Fruit fly (Drosophila melanogaster) whole organism, embryonic: ENCODE data around the gene shi.
A peak's percentile ranks its signal among the peaks of the same experiment; 100 is the strongest.

Source experiments
- Asciz ChIP-seq: fragments of 200-800 bp; sonication (Bioruptor generic); optimal IDR thresholded peaks from 2 replicates; lab custom pipeline; 2017; ENCODE audit warnings: missing biosample characterization, mild to moderate bottlenecking, missing genetic modification characterization, missing genetic modification reagents
- CG10543 ChIP-seq: fragments of 200-800 bp; sonication (Bioruptor generic); optimal IDR thresholded peaks from 3 replicates; lab custom pipeline; 2017; ENCODE audit warnings: missing biosample characterization, mild to moderate bottlenecking, missing genetic modification characterization, moderate library complexity
- CG11093 ChIP-seq: fragments of 200-800 bp; sonication (Bioruptor generic); IDR thresholded peaks from 3 replicates; pipeline ENCODE4 v1.3.6; 2022; ENCODE audit warnings: missing biosample characterization, missing genetic modification characterization
- CG11696 ChIP-seq: fragments of 200-800 bp; sonication (Bioruptor generic); IDR thresholded peaks from 2 replicates; pipeline ENCODE4 v1.3.6; 2022; ENCODE audit warnings: missing biosample characterization, missing genetic modification characterization
- CG12391 ChIP-seq: fragments of 200-800 bp; sonication (Bioruptor generic); optimal IDR thresholded peaks from 3 replicates; lab custom pipeline; 2018; ENCODE audit warnings: missing biosample characterization, mild to moderate bottlenecking, missing genetic modification characterization, moderate library complexity
- CG15479 ChIP-seq: fragments of 200-800 bp; sonication (Bioruptor generic); optimal IDR thresholded peaks from 3 replicates; lab custom pipeline; 2019; ENCODE audit warnings: missing biosample characterization, mild to moderate bottlenecking, missing genetic modification characterization, moderate library complexity
- CG15514 ChIP-seq: fragments of 200-800 bp; sonication (Bioruptor generic); optimal IDR thresholded peaks from 3 replicates; lab custom pipeline; 2017; ENCODE audit warnings: missing biosample characterization, missing genetic modification characterization, mild to moderate bottlenecking, moderate library complexity, missing genetic modification reagents
- CG1603 ChIP-seq: fragments of 200-800 bp; sonication (Bioruptor generic); optimal IDR thresholded peaks from 2 replicates; lab custom pipeline; 2019; ENCODE audit warnings: missing biosample characterization, mild to moderate bottlenecking, missing genetic modification characterization, moderate library complexity
- CG1647 ChIP-seq: fragments of 200-800 bp; sonication (Bioruptor generic); optimal IDR thresholded peaks from 3 replicates; lab custom pipeline; 2016; ENCODE audit warnings: missing biosample characterization, missing genetic modification characterization
- CG16813 ChIP-seq: fragments of 200-800 bp; sonication (Bioruptor generic); IDR thresholded peaks from 3 replicates; pipeline ENCODE4 v1.3.6; 2022; ENCODE audit warnings: missing biosample characterization, missing genetic modification characterization; ENCODE audit not compliant: partially characterized antibody
- CG2116 ChIP-seq: fragments of 200-800 bp; sonication (Bioruptor generic); optimal IDR thresholded peaks from 3 replicates; lab custom pipeline; 2018; ENCODE audit warnings: missing biosample characterization, mild to moderate bottlenecking, missing genetic modification characterization
- CG30403 ChIP-seq: fragments of 200-800 bp; sonication (Bioruptor generic); optimal IDR thresholded peaks from 3 replicates; lab custom pipeline; 2016; ENCODE audit warnings: missing biosample characterization, missing genetic modification characterization
- CG32767 ChIP-seq: fragments of 200-800 bp; sonication (Bioruptor generic); IDR thresholded peaks from 2 replicates; pipeline ENCODE4 v1.3.6; 2022; ENCODE audit warnings: missing biosample characterization, missing genetic modification characterization
- CG4707 ChIP-seq: fragments of 200-800 bp; sonication (Bioruptor generic); optimal IDR thresholded peaks from 2 replicates; lab custom pipeline; 2018; ENCODE audit warnings: missing biosample characterization, mild to moderate bottlenecking, missing genetic modification characterization, moderate library complexity
- CG8924 ChIP-seq: fragments of 200-800 bp; optimal IDR thresholded peaks from 3 replicates; lab custom pipeline; 2019; ENCODE audit warnings: missing biosample characterization, mild to moderate bottlenecking, missing genetic modification characterization, moderate library complexity
- CG9727 ChIP-seq: fragments of 200-800 bp; sonication (Bioruptor generic); optimal IDR thresholded peaks from 3 replicates; lab custom pipeline; 2017; ENCODE audit warnings: missing biosample characterization, mild to moderate bottlenecking, missing genetic modification characterization
- Myb ChIP-seq: fragments of 200-800 bp; sonication (Bioruptor generic); optimal IDR thresholded peaks from 2 replicates; lab custom pipeline; 2016; ENCODE audit warnings: missing biosample characterization, missing genetic modification characterization
- Scr ChIP-seq: fragments of 200-800 bp; sonication (Bioruptor generic); IDR thresholded peaks from 2 replicates; pipeline ENCODE4 v1.3.6; 2022; ENCODE audit warnings: missing biosample characterization, missing genetic modification characterization; ENCODE audit not compliant: partially characterized antibody
- Stat92E ChIP-seq, 3 experiments: fragments of >200 bp in 2 of 3; fragments of 200-800 bp in 1 of 3; sonication (Bioruptor generic) in 1 of 3; optimal IDR thresholded peaks; 2 replicates each; lab custom pipeline; 2017 to 2019; ENCODE audit warnings: missing biosample characterization in 3 of 3, missing genetic modification characterization in 3 of 3, mild to moderate bottlenecking in 1 of 3, moderate library complexity in 1 of 3
- Vsx1 ChIP-seq: fragments of 200-800 bp; sonication (Bioruptor generic); optimal IDR thresholded peaks from 2 replicates; lab custom pipeline; 2017; ENCODE audit warnings: missing biosample characterization, mild to moderate bottlenecking, missing genetic modification characterization, missing genetic modification reagents
- Xrp1 ChIP-seq: fragments of 200-800 bp; sonication (Bioruptor generic); IDR thresholded peaks from 2 replicates; pipeline ENCODE4 v1.3.6; 2022; ENCODE audit warnings: missing biosample characterization, missing genetic modification characterization
- YL-1 ChIP-seq: fragments of 200-800 bp; sonication (Bioruptor generic); optimal IDR thresholded peaks from 3 replicates; lab custom pipeline; 2017; ENCODE audit warnings: missing biosample characterization, mild to moderate bottlenecking, missing genetic modification characterization
- chinmo ChIP-seq: fragments of 200-800 bp; sonication (Bioruptor generic); IDR thresholded peaks from 4 replicates; pipeline ENCODE4 v1.3.6; 2022; ENCODE audit warnings: missing biosample characterization, missing genetic modification characterization; ENCODE audit not compliant: partially characterized antibody
- crp ChIP-seq, 2 experiments: fragments of 200-800 bp; sonication (Bioruptor generic); optimal IDR thresholded peaks; 2 replicates in 1 of 2; 3 replicates in 1 of 2; lab custom pipeline; 2017; ENCODE audit warnings: missing biosample characterization in 2 of 2, missing genetic modification characterization in 2 of 2, mild to moderate bottlenecking in 1 of 2, moderate library complexity in 1 of 2
- grau ChIP-seq: fragments of 200-800 bp; optimal IDR thresholded peaks from 3 replicates; lab custom pipeline; 2019; ENCODE audit warnings: missing biosample characterization, mild to moderate bottlenecking, missing genetic modification characterization, moderate library complexity
- h ChIP-seq: fragments of >200 bp; optimal IDR thresholded peaks from 2 replicates; lab custom pipeline; 2017
- jigr1 ChIP-seq: fragments of 200-800 bp; sonication (Bioruptor generic); IDR thresholded peaks from 3 replicates; pipeline ENCODE4 v1.3.6; 2022; ENCODE audit warnings: missing biosample characterization, missing genetic modification characterization
- lbe ChIP-seq: fragments of 200-800 bp; sonication (Bioruptor generic); optimal IDR thresholded peaks from 2 replicates; lab custom pipeline; 2016; ENCODE audit warnings: missing biosample characterization, mild to moderate bottlenecking, missing genetic modification characterization
- lilli ChIP-seq: fragments of 200-800 bp; sonication (Bioruptor generic); optimal IDR thresholded peaks from 3 replicates; lab custom pipeline; 2016; ENCODE audit warnings: missing biosample characterization, missing genetic modification characterization
- nom ChIP-seq: fragments of 200-800 bp; sonication (Bioruptor generic); optimal IDR thresholded peaks from 2 replicates; lab custom pipeline; 2017; ENCODE audit warnings: missing biosample characterization, missing genetic modification characterization, mild to moderate bottlenecking, moderate library complexity, missing genetic modification reagents
- org-1 ChIP-seq: fragments of 200-800 bp; sonication (Bioruptor generic); optimal IDR thresholded peaks from 2 replicates; lab custom pipeline; 2017; ENCODE audit warnings: missing biosample characterization, missing genetic modification characterization
- peb ChIP-seq: fragments of 200-800 bp; sonication (Bioruptor generic); IDR thresholded peaks from 2 replicates; pipeline ENCODE4 v1.3.6; 2022; ENCODE audit warnings: missing biosample characterization, missing genetic modification characterization
- row ChIP-seq: fragments of 200-800 bp; sonication (Bioruptor generic); IDR thresholded peaks from 3 replicates; pipeline ENCODE4 v1.3.6; 2022; ENCODE audit warnings: missing biosample characterization, missing genetic modification characterization
- scrt ChIP-seq: fragments of 200-800 bp; sonication (Bioruptor generic); optimal IDR thresholded peaks from 2 replicates; lab custom pipeline; 2018; ENCODE audit warnings: missing biosample characterization, mild to moderate bottlenecking, missing genetic modification characterization, moderate library complexity
- slbo ChIP-seq: fragments of 200-800 bp; sonication (Bioruptor generic); IDR thresholded peaks from 2 replicates; pipeline ENCODE4 v1.3.6; 2022; ENCODE audit warnings: missing biosample characterization, missing genetic modification characterization
- trem ChIP-seq: fragments of 200-800 bp; optimal IDR thresholded peaks from 3 replicates; lab custom pipeline; 2019; ENCODE audit warnings: missing biosample characterization, mild to moderate bottlenecking, missing genetic modification characterization, moderate library complexity
- unc-4 ChIP-seq: fragments of 200-800 bp; sonication (Bioruptor generic); IDR thresholded peaks from 2 replicates; pipeline ENCODE4 v1.3.6; 2022; ENCODE audit warnings: missing biosample characterization, missing genetic modification characterization; ENCODE audit not compliant: partially characterized antibody
- zen ChIP-seq: fragments of 200-800 bp; sonication (Bioruptor generic); optimal IDR thresholded peaks from 3 replicates; lab custom pipeline; 2018; ENCODE audit warnings: missing biosample characterization, mild to moderate bottlenecking, missing genetic modification characterization, moderate library complexity

shi gene

DNA sequence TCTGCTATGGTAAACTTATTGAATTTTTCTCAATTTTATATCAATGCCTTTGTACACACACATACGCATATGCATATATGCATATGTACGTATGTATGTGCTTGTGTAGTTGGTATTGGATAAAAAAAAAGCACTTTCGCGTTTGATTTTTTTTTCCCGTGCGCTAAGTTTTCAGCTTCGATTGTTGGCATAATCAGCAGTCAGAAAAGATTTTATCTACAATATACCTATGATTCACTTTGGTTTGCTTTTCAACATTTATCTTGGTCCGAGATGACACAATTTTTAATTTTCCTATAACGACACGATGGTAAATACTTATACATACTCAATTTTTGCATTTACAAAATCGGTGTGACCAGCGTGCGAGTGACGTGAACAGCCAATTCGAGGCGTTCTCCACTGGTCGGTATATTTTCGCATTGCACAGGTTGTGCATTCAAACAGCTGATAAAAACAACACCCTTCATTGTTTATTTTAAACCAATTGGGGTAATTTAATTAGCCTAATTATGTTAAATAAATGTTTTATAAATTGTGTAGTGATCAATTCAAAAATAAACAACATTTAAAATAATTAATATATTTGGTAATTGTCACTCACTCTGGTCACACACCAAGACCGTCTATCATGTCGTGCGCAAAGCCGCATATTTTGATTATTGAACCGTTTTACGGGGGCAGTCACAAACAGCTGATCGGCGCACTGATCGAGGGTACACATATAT, 38.9 kb upstream of the shi start, which contains the start of the genes UBL3 and CG15914 (continued):
- TF ChIP-seq CG10543 (GFP tag; lab: Kevin White, UChicago) (peak; percentile 21), h (lab: Kevin White, UChicago) (no peak), Stat92E (GFP tag; optimal IDR thresholded peaks at IDR 0.05; lab: Kevin White, UChicago) (peak in 1 of 3 experiments; percentile 13), org-1 (GFP tag; lab: Kevin White, UChicago) (no peak), CG30403 (GFP tag; lab: Kevin White, UChicago) (peak; percentile 10), CG8924 (tag; lab: Kevin White, UChicago) (peak; percentile 44), CG11093 (no peak), CG1603 (peak; percentile 80), CG9727 (peak; percentile 39), Asciz (GFP tag; lab: Kevin White, UChicago) (no peak), scrt (GFP tag; lab: Kevin White, UChicago) (no peak), CG12391 (tag; lab: Kevin White, UChicago) (peak; percentile 57), CG1647 (no peak), Myb (GFP tag; lab: Kevin White, UChicago) (peak; percentile 10), CG15479 (GFP tag; lab: Kevin White, UChicago) (peak; percentile 98), CG32767 (GFP tag; lab: Robert Waterston, UW) (peak; percentile 92), nom (GFP tag; lab: Kevin White, UChicago) (peak; percentile 15), grau (tag; lab: Kevin White, UChicago) (peak; percentile 35), crp (GFP tag; optimal IDR thresholded peaks at IDR 0.05; lab: Kevin White, UChicago) (peak; percentile 44 to 89), CG4707 (no peak), zen (tag; lab: Kevin White, UChicago) (peak; percentile 9), CG2116 (GFP tag; lab: Kevin White, UChicago) (peak; percentile 81), Scr (peak; percentile 53; the same call in 1 of the 2 replicates), lbe (peak; percentile 37), lilli (GFP tag; lab: Kevin White, UChicago) (peak; percentile 14), CG16813 (0 out of 3 replicates have a peak, but pooled peaks have one; percentile 7), slbo (GFP tag; lab: Robert Waterston, UW) (no peak), Vsx1 (GFP tag; lab: Kevin White, UChicago) (peak; percentile 12), CG15514 (GFP tag; lab: Kevin White, UChicago) (peak; percentile 69), row (GFP tag; lab: Robert Waterston, UW) (peak; percentile 53), peb (GFP tag; lab: Robert Waterston, UW) (no peak), jigr1 (no peak), CG11696 (GFP tag; lab: Robert Waterston, UW) (no peak), trem (tag; lab: Kevin White, UChicago) (peak; percentile 80), YL-1 (GFP tag; lab: Kevin White, UChicago) (peak; percentile 51), chinmo (GFP tag; lab: Robert Waterston, UW) (0 out of 4 replicates have a peak, but pooled peaks have one; percentile 59), unc-4 (0 out of 2 replicates have a peak, but pooled peaks have one; percentile 34), Xrp1 (no peak)
